Worm (Caenorhabditis elegans): ENCODE results near the gene daf-31.

DNA sequence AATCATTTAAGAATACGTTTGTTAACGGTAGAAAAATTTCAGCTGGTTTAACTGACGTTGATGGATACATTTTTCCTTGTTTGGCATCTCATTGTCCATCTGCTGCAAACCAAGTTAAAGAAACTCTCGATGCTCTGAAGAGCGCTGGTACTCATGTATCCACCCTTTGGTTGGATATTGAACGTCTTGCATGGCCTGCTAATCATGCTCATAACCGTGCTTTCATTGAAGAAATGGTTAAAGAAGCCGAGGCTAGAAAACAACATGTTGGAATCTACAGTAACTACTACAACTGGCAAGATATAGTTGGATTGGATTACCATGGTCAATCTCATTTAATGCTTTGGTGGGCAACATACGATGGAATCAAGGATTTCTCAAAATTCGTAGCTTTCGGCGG lies 43.0 kb downstream of the daf-31 start:
- TF ChIP-seq him-1 (tag; optimal IDR thresholded peaks at IDR 0.05) (no peak), dao-5 (tag; optimal IDR thresholded peaks at IDR 0.05) (no peak)

Data from whole organism, L4/young adult.